Worm (Caenorhabditis elegans) whole organism, L4 larva: ENCODE results near the gene wago-4.

Experiments
- F44E2.7 ChIP-seq: fragments of 200-800 bp; sonication (Bioruptor generic); IDR thresholded peaks from 2 replicates; pipeline ENCODE4 v2.1.2; 2022; ENCODE audit warnings: missing genetic modification characterization, missing compliant biosample characterization
- F49E8.2 ChIP-seq: sonication (generic microtip); optimal IDR thresholded peaks from 2 replicates; lab custom pipeline; 2016; ENCODE audit warnings: missing compliant biosample characterization, mild to moderate bottlenecking, missing genetic modification characterization, borderline replicate concordance
- Y105C5A.15 ChIP-seq: fragments of 200-800 bp; sonication (Bioruptor generic); IDR thresholded peaks from 2 replicates; pipeline ENCODE4 v1.3.6; 2022; ENCODE audit warnings: missing genetic modification characterization, missing compliant biosample characterization
- Y48G9A.11 ChIP-seq: fragments of 200-800 bp; sonication (Bioruptor generic); IDR thresholded peaks from 2 replicates; pipeline ENCODE4 v1.3.6; 2022; ENCODE audit warnings: missing genetic modification reagents, missing genetic modification characterization, missing compliant biosample characterization
- ZK337.2 ChIP-seq: fragments of 200-800 bp; sonication (Bioruptor generic); IDR thresholded peaks from 2 replicates; pipeline ENCODE4 v1.3.6; 2022; ENCODE audit warnings: missing genetic modification reagents, missing genetic modification characterization, missing compliant biosample characterization
- aha-1 ChIP-seq: fragments of 150-350 bp; peaks from one replicate; lab custom pipeline; 2014; ENCODE audit warnings: missing biosample characterization, missing genetic modification characterization
- ama-1 ChIP-seq: fragments of 150-350 bp; optimal IDR thresholded peaks from 2 replicates; lab custom pipeline; 2014; ENCODE audit warnings: inconsistent platforms, mixed read lengths
- arid-1 ChIP-seq: fragments of 200-800 bp; sonication (Bioruptor generic); conservative IDR thresholded peaks from 2 replicates; pipeline ENCODE4 v1.3.6; 2022; ENCODE audit warnings: missing genetic modification reagents, missing genetic modification characterization, missing compliant biosample characterization
- ceh-28 ChIP-seq: fragments of 150-350 bp; optimal IDR thresholded peaks from 2 replicates; lab custom pipeline; 2014; ENCODE audit warnings: missing biosample characterization, missing genetic modification reagents, missing genetic modification characterization
- ceh-44 ChIP-seq: fragments of 200-800 bp; sonication (Bioruptor generic); IDR thresholded peaks from 2 replicates; pipeline ENCODE4 v1.3.6; 2022; ENCODE audit warnings: missing genetic modification reagents, missing genetic modification characterization, missing compliant biosample characterization
- ceh-82 ChIP-seq: sonication (generic microtip); optimal IDR thresholded peaks from 2 replicates; lab custom pipeline; 2017; ENCODE audit warnings: missing biosample characterization, missing genetic modification characterization
- dmd-6 ChIP-seq: fragments of 200-800 bp; sonication (Bioruptor generic); IDR thresholded peaks from 2 replicates; pipeline ENCODE4 v1.3.6; 2022; ENCODE audit warnings: missing genetic modification reagents, missing genetic modification characterization, missing compliant biosample characterization
- dmd-9 ChIP-seq: fragments of 200-800 bp; sonication (Bioruptor generic); IDR thresholded peaks from 2 replicates; pipeline ENCODE4 v1.3.6; 2022; ENCODE audit warnings: missing genetic modification reagents, missing genetic modification characterization, missing compliant biosample characterization
- dpl-1 ChIP-seq: fragments of 150-350 bp; optimal IDR thresholded peaks from 2 replicates; lab custom pipeline; 2014; ENCODE audit warnings: missing biosample characterization, missing genetic modification reagents, missing genetic modification characterization
- duxl-1 ChIP-seq: sonication (generic microtip); optimal IDR thresholded peaks from 2 replicates; lab custom pipeline; 2016; ENCODE audit warnings: mild to moderate bottlenecking, missing genetic modification characterization, moderate library complexity, missing compliant biosample characterization; ENCODE audit not compliant: poor library complexity
- dve-1 ChIP-seq: sonication (generic microtip); optimal IDR thresholded peaks from 2 replicates; lab custom pipeline; 2017; ENCODE audit warnings: antibody characterized with exemption, mild to moderate bottlenecking, missing genetic modification characterization, missing compliant biosample characterization; ENCODE audit not compliant: insufficient read depth
- gei-8 ChIP-seq: fragments of 200-800 bp; sonication (Bioruptor generic); optimal IDR thresholded peaks from 2 replicates; lab custom pipeline; 2018; ENCODE audit warnings: mild to moderate bottlenecking, missing genetic modification characterization, missing compliant biosample characterization
- hif-1 ChIP-seq, 2 experiments: sonication (generic microtip); optimal IDR thresholded peaks; 2 replicates each; lab custom pipeline; 2016 to 2017; ENCODE audit warnings: missing compliant biosample characterization in 2 of 2, missing genetic modification characterization in 2 of 2, missing genetic modification reagents in 2 of 2, missing genotype in 2 of 2, mild to moderate bottlenecking in 1 of 2
- hlh-11 ChIP-seq: fragments of 200-800 bp; sonication (Bioruptor generic); optimal IDR thresholded peaks from 2 replicates; lab custom pipeline; 2018; ENCODE audit warnings: mild to moderate bottlenecking, missing genetic modification characterization, missing compliant biosample characterization
- jun-1 ChIP-seq: fragments of 150-350 bp; optimal IDR thresholded peaks from 2 replicates; lab custom pipeline; 2014; ENCODE audit warnings: missing biosample characterization, missing genetic modification reagents, missing genetic modification characterization
- lin-1 ChIP-seq: fragments of 200-800 bp; sonication (Bioruptor generic); IDR thresholded peaks from 2 replicates; pipeline ENCODE4 v1.3.6; 2022; ENCODE audit warnings: missing genetic modification reagents, missing genetic modification characterization, missing compliant biosample characterization
- lin-13 ChIP-seq: fragments of 150-350 bp; optimal IDR thresholded peaks from 2 replicates; lab custom pipeline; 2014; ENCODE audit warnings: missing biosample characterization, missing genetic modification reagents, missing genetic modification characterization
- lin-29 ChIP-seq: fragments of 200-800 bp; sonication (Bioruptor generic); IDR thresholded peaks from 2 replicates; pipeline ENCODE4 v1.3.6; 2022; ENCODE audit warnings: missing genetic modification reagents, missing genetic modification characterization, missing compliant biosample characterization
- lir-3 ChIP-seq: sonication (generic microtip); optimal IDR thresholded peaks from 2 replicates; lab custom pipeline; 2016; ENCODE audit warnings: mild to moderate bottlenecking, missing genetic modification characterization, missing compliant biosample characterization
- lsy-2 ChIP-seq, 2 experiments: fragments of 150-350 bp in 1 of 2; sonication (generic microtip) in 1 of 2; optimal IDR thresholded peaks; 2 replicates each; lab custom pipeline; 2014 to 2017; ENCODE audit warnings: missing biosample characterization in 2 of 2, missing genetic modification characterization in 2 of 2
- mdl-1 ChIP-seq, 2 experiments: fragments of 150-350 bp in 1 of 2; sonication (generic microtip) in 1 of 2; optimal IDR thresholded peaks; 2 replicates each; lab custom pipeline; 2014 to 2017; ENCODE audit warnings: missing biosample characterization in 2 of 2, missing genetic modification characterization in 2 of 2
- mep-1 ChIP-seq: fragments of 150-350 bp; sonication (generic microtip); optimal IDR thresholded peaks from 3 replicates; lab custom pipeline; 2014; ENCODE audit warnings: missing biosample characterization, missing genetic modification characterization
- mes-2 ChIP-seq: sonication (generic microtip); optimal IDR thresholded peaks from 2 replicates; lab custom pipeline; 2016; ENCODE audit warnings: missing genotype, mild to moderate bottlenecking, missing genetic modification characterization, missing compliant biosample characterization; ENCODE audit not compliant: poor library complexity, severe bottlenecking
- mxl-2 ChIP-seq: fragments of 200-800 bp; sonication (Bioruptor generic); conservative IDR thresholded peaks from 2 replicates; pipeline ENCODE4 v1.3.6; 2022; ENCODE audit warnings: missing genetic modification reagents, missing genetic modification characterization, missing compliant biosample characterization
- nhr-28 ChIP-seq: fragments of 150-350 bp; optimal IDR thresholded peaks from 2 replicates; lab custom pipeline; 2014; ENCODE audit warnings: missing biosample characterization, missing genetic modification characterization
- php-3 ChIP-seq: fragments of 200-800 bp; sonication (Bioruptor generic); IDR thresholded peaks from 2 replicates; pipeline ENCODE4 v1.3.6; 2022; ENCODE audit warnings: missing genetic modification reagents, missing genetic modification characterization, missing compliant biosample characterization
- pqm-1 ChIP-seq: sonication (generic microtip); optimal IDR thresholded peaks from 2 replicates; lab custom pipeline; 2017; ENCODE audit warnings: missing biosample characterization, missing genetic modification characterization
- saeg-2 ChIP-seq: fragments of 200-800 bp; sonication (Bioruptor generic); IDR thresholded peaks from 2 replicates; pipeline ENCODE4 v1.3.6; 2022; ENCODE audit warnings: missing genetic modification reagents, missing genetic modification characterization, missing compliant biosample characterization
- skn-1 ChIP-seq: fragments of 150-350 bp; optimal IDR thresholded peaks from 2 replicates; lab custom pipeline; 2014; ENCODE audit warnings: missing biosample characterization, missing genetic modification characterization
- snpc-1.2 ChIP-seq: fragments of 200-800 bp; sonication (Bioruptor generic); IDR thresholded peaks from 2 replicates; pipeline ENCODE4 v1.3.6; 2022; ENCODE audit warnings: missing genetic modification reagents, missing genetic modification characterization, missing compliant biosample characterization
- spr-1 ChIP-seq: sonication (generic microtip); optimal IDR thresholded peaks from 2 replicates; lab custom pipeline; 2016; ENCODE audit warnings: mild to moderate bottlenecking, missing genetic modification characterization, missing compliant biosample characterization
- tra-1 ChIP-seq: fragments of 200-800 bp; sonication (Bioruptor generic); IDR thresholded peaks from 2 replicates; pipeline ENCODE4 v1.3.6; 2022; ENCODE audit warnings: missing genetic modification reagents, missing genetic modification characterization, missing compliant biosample characterization
- unc-130 ChIP-seq: sonication (generic microtip); optimal IDR thresholded peaks from 2 replicates; lab custom pipeline; 2016; ENCODE audit warnings: missing genetic modification reagents, missing genetic modification characterization, missing compliant biosample characterization
- unc-39 ChIP-seq: sonication (generic microtip); optimal IDR thresholded peaks from 2 replicates; lab custom pipeline; 2017; ENCODE audit warnings: missing biosample characterization, missing genetic modification characterization
- unc-62 ChIP-seq, 3 experiments: fragments of 150-350 bp in 1 of 3; sonication (generic microtip); optimal IDR thresholded peaks in 2 of 3; peaks in 1 of 3; 1 replicate in 1 of 3; 2 replicates in 2 of 3; lab custom pipeline; 2014 to 2017; ENCODE audit warnings: missing biosample characterization in 3 of 3, missing genetic modification characterization in 3 of 3, missing genetic modification reagents in 3 of 3, missing genotype in 1 of 3
- zfp-2 ChIP-seq: sonication (generic microtip); optimal IDR thresholded peaks from 2 replicates; lab custom pipeline; 2016; ENCODE audit warnings: mild to moderate bottlenecking, missing genetic modification characterization, missing compliant biosample characterization
- zip-11 ChIP-seq: fragments of 200-800 bp; sonication (Bioruptor generic); IDR thresholded peaks from 2 replicates; pipeline ENCODE4 v1.3.6; 2022; ENCODE audit warnings: missing genetic modification characterization, missing compliant biosample characterization
- zip-2 ChIP-seq: fragments of 150-350 bp; optimal IDR thresholded peaks from 2 replicates; lab custom pipeline; 2014; ENCODE audit warnings: missing biosample characterization, missing genetic modification characterization
- ztf-11 ChIP-seq: fragments of 150-350 bp; optimal IDR thresholded peaks from 2 replicates; lab custom pipeline; 2014; ENCODE audit warnings: missing biosample characterization, missing genetic modification characterization
- ztf-7 ChIP-seq: fragments of 150-350 bp; optimal IDR thresholded peaks from 2 replicates; lab custom pipeline; 2014; ENCODE audit warnings: missing biosample characterization, missing genetic modification characterization

Gene wago-4

ce11 chrII:12907070-12907469 is 12.3 kb upstream of the wago-4 start, which contains the start of gene nspb-11:
Gene nspb-11 (plus strand): TSS chrII:12907370.
- no peak for TF ChIP-seq lsy-2 (tag; optimal IDR thresholded peaks at IDR 0.05; lab: Kevin White, UChicago)
- peak in 1 of 2 experiments; percentile 13 for TF ChIP-seq unc-62 (GFP tag; optimal IDR thresholded peaks at IDR 0.05 in 1 of 2; lab: Kevin White, UChicago)
- TF ChIP-seq unc-62 (tag; optimal IDR thresholded peaks at IDR 0.05; lab: Kevin White, UChicago) = no peak
- TF ChIP-seq, all 104 proteins: peak for 1

DNA sequence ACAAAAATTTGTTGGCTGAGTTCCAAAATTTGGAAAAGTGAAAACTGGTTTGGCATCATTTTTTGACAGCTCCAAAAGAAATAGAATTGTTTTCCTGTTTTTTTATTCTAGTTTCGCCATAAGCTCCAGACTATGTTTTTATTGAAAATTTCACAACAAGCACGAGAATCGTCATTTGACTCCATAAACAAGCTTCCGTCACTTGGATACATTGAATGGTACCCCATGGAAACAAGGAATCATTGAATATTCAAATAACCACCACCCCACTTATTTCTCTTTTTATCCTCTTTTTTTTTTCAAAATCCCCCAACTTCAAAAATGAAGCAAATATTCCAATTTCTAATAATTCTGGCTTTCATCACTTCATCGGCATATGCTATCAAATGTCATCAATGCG is 10.6 kb upstream of the wago-4 start, which contains the start of gene ddn-2:
TSS of gene ddn-2 (plus strand) at position 301 of the 400 bp plus-strand sequence.
- TF ChIP-seq ama-1 (lab: Kevin White, UChicago) (no peak), lir-3 (no peak)

DNA sequence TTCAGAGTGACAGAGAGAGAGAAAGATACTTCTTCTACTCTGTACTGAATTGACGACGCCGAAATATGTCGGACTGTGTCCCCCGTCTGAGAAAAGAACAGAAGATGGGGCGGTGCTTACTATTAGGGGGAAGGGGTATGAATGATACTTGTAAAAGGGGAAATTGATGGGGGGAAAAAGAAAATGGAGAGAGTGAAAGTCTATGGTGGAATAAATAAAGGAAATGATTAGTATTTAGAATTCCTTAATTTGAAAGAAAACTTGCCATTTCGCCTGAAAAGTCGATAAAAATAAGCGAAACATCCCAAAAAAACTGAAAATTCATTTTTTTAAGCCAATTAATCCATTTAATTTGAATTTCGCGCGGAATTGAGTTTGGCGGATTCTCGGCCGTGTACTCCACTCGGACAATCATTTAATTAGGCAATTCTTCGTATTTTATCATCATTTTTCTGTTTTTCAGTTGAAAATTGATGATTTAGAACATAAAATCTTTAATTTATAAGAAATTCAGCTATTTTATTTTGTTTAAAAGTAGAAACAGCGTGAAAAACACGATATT is 4.8 kb upstream of the wago-4 start, which contains the start of gene F35C5.12:
TSS of gene F35C5.12 (minus strand) at position 51 of the 562 bp plus-strand sequence.
- TF ChIP-seq duxl-1 = peak; percentile 10
- no peak for TF ChIP-seq ceh-28 (tag; lab: Kevin White, UChicago)
- TF ChIP-seq lin-13 = no peak
- TF ChIP-seq skn-1 (tag; lab: Kevin White, UChicago) = no peak
- no peak for TF ChIP-seq php-3 (GFP tag; lab: Robert Waterston, UW)
- peak in 1 of 2 experiments; percentile 57 for TF ChIP-seq hif-1 (tag; optimal IDR thresholded peaks at IDR 0.05; lab: Kevin White, UChicago)
- TF ChIP-seq ZK337.2 = peak; percentile 50; the same call in 1 of the 2 replicates
- TF ChIP-seq unc-130 (GFP tag; lab: Kevin White, UChicago) = peak; percentile 36
- no peak for TF ChIP-seq spr-1 (tag; lab: Kevin White, UChicago)
- no peak for TF ChIP-seq mxl-2
- TF ChIP-seq lsy-2 (tag; optimal IDR thresholded peaks at IDR 0.05; lab: Kevin White, UChicago) = no peak
- TF ChIP-seq aha-1 = peak; percentile 66
- no peak for TF ChIP-seq dmd-6
- TF ChIP-seq arid-1 = no peak
- TF ChIP-seq unc-62 (GFP tag; optimal IDR thresholded peaks at IDR 0.05 in 1 of 2; lab: Kevin White, UChicago) = no peak
- TF ChIP-seq unc-62 (tag; optimal IDR thresholded peaks at IDR 0.05; lab: Kevin White, UChicago) = no peak
- TF ChIP-seq dve-1 (tag; lab: Kevin White, UChicago) = peak; percentile 12
- TF ChIP-seq dpl-1 (GFP tag; lab: Kevin White, UChicago) = peak; percentile 93
- TF ChIP-seq dmd-9 (GFP tag; lab: Robert Waterston, UW) = 0 out of 2 replicates have a peak, but pooled peaks have one; percentile 44
- no peak for TF ChIP-seq lin-1 (GFP tag; lab: Robert Waterston, UW)
- TF ChIP-seq zip-11 (GFP tag; lab: Robert Waterston, UW) = no peak
- no peak for TF ChIP-seq lin-29 (GFP tag; lab: Robert Waterston, UW)
- TF ChIP-seq zfp-2 = no peak
- TF ChIP-seq ceh-44 (GFP tag; lab: Robert Waterston, UW) = 0 out of 2 replicates have a peak, but pooled peaks have one; percentile 34
- TF ChIP-seq Y48G9A.11 (GFP tag; lab: Robert Waterston, UW) = peak; percentile 85
- TF ChIP-seq saeg-2 (GFP tag; lab: Robert Waterston, UW) = no peak
- TF ChIP-seq F44E2.7 (GFP tag; lab: Robert Waterston, UW) = no peak
- no peak for TF ChIP-seq F49E8.2 (tag; lab: Kevin White, UChicago)
- TF ChIP-seq nhr-28 (tag; lab: Kevin White, UChicago) = no peak
- TF ChIP-seq mep-1 (tag; lab: Kevin White, UChicago) = no peak
- no peak for TF ChIP-seq unc-39
- TF ChIP-seq mdl-1 (tag; optimal IDR thresholded peaks at IDR 0.05; lab: Kevin White, UChicago) = no peak
- TF ChIP-seq snpc-1.2 = no peak
- no peak for TF ChIP-seq gei-8 (GFP tag; lab: Kevin White, UChicago)
- no peak for TF ChIP-seq pqm-1 (tag; lab: Kevin White, UChicago)
- peak; percentile 96 for TF ChIP-seq mes-2 (tag; lab: Kevin White, UChicago)
- no peak for TF ChIP-seq ztf-11 (tag; lab: Kevin White, UChicago)
- no peak for TF ChIP-seq zip-2 (tag; lab: Kevin White, UChicago)
- TF ChIP-seq ztf-7 (tag; lab: Kevin White, UChicago) = no peak
- no peak for TF ChIP-seq ceh-82 (tag; lab: Kevin White, UChicago)
- TF ChIP-seq jun-1 (tag; lab: Kevin White, UChicago) = no peak
- TF ChIP-seq tra-1 (GFP tag; lab: Robert Waterston, UW) = no peak
- TF ChIP-seq Y105C5A.15 (GFP tag; lab: Robert Waterston, UW) = no peak
- TF ChIP-seq hlh-11 (tag; lab: Kevin White, UChicago) = no peak
